Worm (Caenorhabditis elegans) whole organism, young adult: Measurements from ENCODE around the gene C34C12.6.

Experiments
- B0336.3 ChIP-seq: fragments of 200-800 bp; sonication (Bioruptor generic); IDR thresholded peaks from 2 replicates; pipeline ENCODE4 v1.3.6; 2022; ENCODE audit warnings: missing genetic modification characterization, missing compliant biosample characterization
- C17E4.6 ChIP-seq: fragments of 200-800 bp; sonication (Bioruptor generic); IDR thresholded peaks from 2 replicates; pipeline ENCODE4 v1.3.6; 2022; ENCODE audit warnings: missing genetic modification reagents, missing genetic modification characterization, missing compliant biosample characterization
- D2030.7 ChIP-seq: fragments of 200-800 bp; sonication (Bioruptor generic); IDR thresholded peaks from 2 replicates; pipeline ENCODE4 v1.3.6; 2022; ENCODE audit warnings: missing genetic modification reagents, missing genetic modification characterization, missing compliant biosample characterization
- F23B12.7 ChIP-seq: sonication (generic microtip); optimal IDR thresholded peaks from 2 replicates; lab custom pipeline; 2017; ENCODE audit warnings: missing genetic modification characterization, mild to moderate bottlenecking, missing compliant biosample characterization, antibody characterized with exemption, moderate library complexity; ENCODE audit not compliant: insufficient read depth
- F33H1.4 ChIP-seq: fragments of 200-800 bp; sonication (Bioruptor generic); IDR thresholded peaks from 2 replicates; pipeline ENCODE4 v1.3.6; 2022; ENCODE audit warnings: missing genetic modification reagents, missing genetic modification characterization, missing compliant biosample characterization
- T07F8.4 ChIP-seq: sonication (generic microtip); optimal IDR thresholded peaks from 2 replicates; lab custom pipeline; 2016; ENCODE audit warnings: mild to moderate bottlenecking, missing genetic modification characterization, moderate library complexity, missing compliant biosample characterization
- Y95B8A.8 ChIP-seq: fragments of 200-800 bp; sonication (Bioruptor generic); IDR thresholded peaks from 2 replicates; pipeline ENCODE4 v1.3.6; 2022; ENCODE audit warnings: missing genetic modification reagents, missing genetic modification characterization, missing compliant biosample characterization
- aptf-2 ChIP-seq: fragments of 200-800 bp; sonication (Bioruptor generic); conservative IDR thresholded peaks from 2 replicates; pipeline ENCODE4 v1.3.6; 2022; ENCODE audit warnings: missing genetic modification reagents, missing genetic modification characterization, missing compliant biosample characterization
- attf-3 ChIP-seq: fragments of 200-800 bp; sonication (Bioruptor generic); conservative IDR thresholded peaks from 2 replicates; pipeline ENCODE4 v1.3.6; 2022; ENCODE audit warnings: missing genetic modification reagents, missing genetic modification characterization, missing compliant biosample characterization
- attf-6 ChIP-seq: fragments of 200-800 bp; sonication (Bioruptor generic); IDR thresholded peaks from 2 replicates; pipeline ENCODE4 v1.3.6; 2022; ENCODE audit warnings: missing genetic modification reagents, missing genetic modification characterization, missing compliant biosample characterization
- ceh-40 ChIP-seq: fragments of 200-800 bp; sonication (Bioruptor generic); IDR thresholded peaks from 2 replicates; pipeline ENCODE4 v1.3.6; 2022; ENCODE audit warnings: missing genetic modification characterization, missing compliant biosample characterization
- ceh-58 ChIP-seq: fragments of 200-800 bp; sonication (Bioruptor generic); IDR thresholded peaks from 2 replicates; pipeline ENCODE4 v1.3.6; 2022; ENCODE audit warnings: missing genetic modification characterization, missing compliant biosample characterization
- ceh-91 ChIP-seq: fragments of 200-800 bp; sonication (Bioruptor generic); IDR thresholded peaks from 2 replicates; pipeline ENCODE4 v1.3.6; 2022; ENCODE audit warnings: missing genetic modification reagents, missing genetic modification characterization, missing compliant biosample characterization
- chd-7 ChIP-seq: sonication (generic microtip); optimal IDR thresholded peaks from 2 replicates; lab custom pipeline; 2016; ENCODE audit warnings: mild to moderate bottlenecking, missing genetic modification characterization, moderate library complexity, missing compliant biosample characterization
- dox-1 ChIP-seq: fragments of 200-800 bp; sonication (Bioruptor generic); IDR thresholded peaks from 2 replicates; pipeline ENCODE4 v1.3.6; 2022; ENCODE audit warnings: missing genetic modification reagents, missing genetic modification characterization, missing compliant biosample characterization
- egrh-3 ChIP-seq: fragments of 200-800 bp; sonication (Bioruptor generic); IDR thresholded peaks from 2 replicates; pipeline ENCODE4 v1.3.6; 2022; ENCODE audit warnings: missing genetic modification reagents, missing genetic modification characterization, missing compliant biosample characterization
- ets-4 ChIP-seq: fragments of 200-800 bp; sonication (Bioruptor generic); optimal IDR thresholded peaks from 2 replicates; lab custom pipeline; 2018; ENCODE audit warnings: mild to moderate bottlenecking, missing genetic modification characterization, missing compliant biosample characterization
- hmg-1.2 ChIP-seq: fragments of 200-800 bp; sonication (Bioruptor generic); IDR thresholded peaks from 2 replicates; pipeline ENCODE4 v1.3.6; 2022; ENCODE audit warnings: missing genetic modification reagents, missing genetic modification characterization, missing compliant biosample characterization
- hrde-1 ChIP-seq: sonication (generic microtip); optimal IDR thresholded peaks from 2 replicates; lab custom pipeline; 2016; ENCODE audit warnings: missing genetic modification characterization, mild to moderate bottlenecking, missing compliant biosample characterization, moderate library complexity, missing genotype, missing genetic modification reagents, borderline replicate concordance
- hsf-1 ChIP-seq: fragments of 200-800 bp; sonication (Bioruptor generic); IDR thresholded peaks from 2 replicates; pipeline ENCODE4 v1.3.6; 2022; ENCODE audit warnings: missing genetic modification reagents, missing genetic modification characterization, missing compliant biosample characterization
- let-607 ChIP-seq, 2 experiments: fragments of 200-800 bp in 1 of 2; sonication (Bioruptor generic) in 1 of 2; sonication (generic microtip) in 1 of 2; optimal IDR thresholded peaks; 2 replicates each; lab custom pipeline; 2016 to 2018; ENCODE audit warnings: mild to moderate bottlenecking in 2 of 2, missing compliant biosample characterization in 2 of 2, missing genetic modification characterization in 2 of 2, moderate library complexity in 2 of 2, missing genotype in 1 of 2
- lin-26 ChIP-seq: fragments of 200-800 bp; sonication (Bioruptor generic); IDR thresholded peaks from 2 replicates; pipeline ENCODE4 v1.3.6; 2022; ENCODE audit warnings: missing genetic modification reagents, missing genetic modification characterization, missing compliant biosample characterization
- lir-1 ChIP-seq: fragments of 200-800 bp; sonication (Bioruptor generic); conservative IDR thresholded peaks from 2 replicates; pipeline ENCODE4 v1.3.6; 2022; ENCODE audit warnings: missing genetic modification reagents, missing genetic modification characterization, missing compliant biosample characterization
- madf-10 ChIP-seq: sonication (generic microtip); optimal IDR thresholded peaks from 2 replicates; lab custom pipeline; 2016; ENCODE audit warnings: mild to moderate bottlenecking, missing genetic modification characterization, missing compliant biosample characterization
- madf-3 ChIP-seq: fragments of 200-800 bp; sonication (Bioruptor generic); IDR thresholded peaks from 2 replicates; pipeline ENCODE4 v1.3.6; 2022; ENCODE audit warnings: missing genetic modification reagents, missing genetic modification characterization, missing compliant biosample characterization
- mel-28 ChIP-seq: sonication (generic microtip); optimal IDR thresholded peaks from 2 replicates; lab custom pipeline; 2016; ENCODE audit warnings: borderline replicate concordance, mild to moderate bottlenecking, missing genetic modification characterization, missing compliant biosample characterization
- pbrm-1 ChIP-seq: fragments of 200-800 bp; sonication (Bioruptor generic); IDR thresholded peaks from 2 replicates; pipeline ENCODE4 v1.3.6; 2022; ENCODE audit warnings: missing genetic modification reagents, missing genetic modification characterization, missing compliant biosample characterization
- rpc-1 ChIP-seq, 2 experiments: fragments of 150-350 bp in 1 of 2; sonication (generic microtip) in 1 of 2; optimal IDR thresholded peaks; 2 replicates each; lab custom pipeline; 2014 to 2018; ENCODE audit warnings: missing biosample characterization in 1 of 2, missing genetic modification characterization in 1 of 2, missing genetic modification reagents in 1 of 2, missing genotype in 1 of 2
- sdz-38 ChIP-seq: sonication (generic microtip); optimal IDR thresholded peaks from 2 replicates; lab custom pipeline; 2016; ENCODE audit warnings: missing genotype, missing genetic modification characterization, missing compliant biosample characterization
- snpc-4 ChIP-seq, 5 experiments: fragments of 150-350 bp in 1 of 5; sonication (generic microtip) in 4 of 5; optimal IDR thresholded peaks; 2 replicates each; lab custom pipeline; 2014 to 2018; ENCODE audit warnings: missing genetic modification characterization in 5 of 5, missing biosample characterization in 3 of 5, antibody characterized with exemption in 2 of 5, mild to moderate bottlenecking in 2 of 5, missing compliant biosample characterization in 2 of 5, missing genotype in 2 of 5, moderate library complexity in 2 of 5, missing genetic modification reagents in 1 of 5
- tbp1 ChIP-seq: fragments of 200-800 bp; sonication (Bioruptor generic); optimal IDR thresholded peaks from 2 replicates; lab custom pipeline; 2018; ENCODE audit warnings: mild to moderate bottlenecking, missing genetic modification characterization, missing compliant biosample characterization
- tlf-1 ChIP-seq: fragments of 200-800 bp; sonication (Bioruptor generic); optimal IDR thresholded peaks from 2 replicates; lab custom pipeline; 2018; ENCODE audit warnings: mild to moderate bottlenecking, missing genetic modification characterization, missing compliant biosample characterization
- xnd-1 ChIP-seq: sonication (generic microtip); optimal IDR thresholded peaks from 2 replicates; lab custom pipeline; 2016; ENCODE audit warnings: missing genotype, missing genetic modification reagents, missing genetic modification characterization, missing compliant biosample characterization
- zfh-2 ChIP-seq: fragments of 200-800 bp; sonication (Bioruptor generic); conservative IDR thresholded peaks from 2 replicates; pipeline ENCODE4 v1.3.6; 2022; ENCODE audit warnings: missing genetic modification reagents, missing genetic modification characterization, missing compliant biosample characterization
- ztf-6 ChIP-seq: fragments of 200-800 bp; sonication (Bioruptor generic); IDR thresholded peaks from 2 replicates; pipeline ENCODE4 v1.3.6; 2022; ENCODE audit warnings: missing genetic modification reagents, missing genetic modification characterization, missing compliant biosample characterization

Gene C34C12.6

DNA sequence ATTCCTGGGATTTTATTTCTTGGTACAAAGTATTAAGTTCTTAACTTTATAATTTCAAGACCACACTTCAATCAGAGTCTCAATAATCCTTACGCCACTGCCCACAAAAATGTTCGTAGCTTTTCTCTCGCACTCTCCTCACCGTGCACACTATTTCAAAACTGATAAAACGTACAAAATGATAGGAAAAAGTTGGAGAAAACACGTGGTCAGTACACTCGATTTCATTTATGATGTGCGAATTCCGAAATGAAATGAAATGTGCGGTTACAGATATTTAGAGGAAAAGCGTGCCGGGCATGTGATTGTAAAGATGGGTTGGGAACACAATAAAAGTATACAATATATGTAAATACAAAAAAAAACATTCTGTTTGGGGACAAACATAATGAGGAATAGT lies 38.0 kb downstream of the C34C12.6 start (continued):
- TF ChIP-seq rpc-1 (optimal IDR thresholded peaks at IDR 0.05; lab: Kevin White, UChicago) (no peak), rpc-1 (tag; optimal IDR thresholded peaks at IDR 0.05; lab: Kevin White, UChicago) (no peak), hmg-1.2 (GFP tag; lab: Robert Waterston, UW) (peak; percentile 63; the same call in 1 of the 2 replicates), dox-1 (GFP tag; lab: Robert Waterston, UW) (peak; percentile 34; the same call in 1 of the 2 replicates)

DNA sequence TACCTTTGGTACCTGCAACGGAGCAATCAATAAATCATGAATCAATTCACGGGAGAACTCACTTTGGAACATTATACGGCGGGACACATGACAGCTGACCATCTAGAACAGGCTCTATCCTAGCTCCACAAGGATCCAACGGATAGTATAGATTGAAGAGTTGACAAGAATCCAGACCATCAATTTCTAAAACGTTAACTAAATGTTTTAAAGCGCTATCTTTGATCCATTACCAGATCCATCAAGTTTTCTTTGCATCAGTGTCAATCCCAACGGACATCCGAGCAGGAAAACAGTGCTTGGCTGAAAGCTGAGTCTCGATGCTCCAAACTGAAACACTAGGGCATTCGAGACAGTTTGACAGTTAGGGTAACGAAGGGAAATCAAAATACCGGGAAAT lies 41.0 kb downstream of the C34C12.6 start:
- no peak for TF ChIP-seq tbp1 (GFP tag; lab: Kevin White, UChicago)
- TF ChIP-seq lir-1: no peak
- TF ChIP-seq chd-7 (tag; lab: Kevin White, UChicago): no peak
- no peak for TF ChIP-seq ceh-91
- no peak for TF ChIP-seq ztf-6 (GFP tag; lab: Robert Waterston, UW)
- TF ChIP-seq let-607 (tag; optimal IDR thresholded peaks at IDR 0.05; lab: Kevin White, UChicago): no peak
- no peak for TF ChIP-seq F33H1.4 (GFP tag; lab: Robert Waterston, UW)
- no peak for TF ChIP-seq B0336.3 (GFP tag; lab: Robert Waterston, UW)
- TF ChIP-seq T07F8.4 (tag; lab: Kevin White, UChicago): no peak
- TF ChIP-seq egrh-3 (GFP tag; lab: Robert Waterston, UW): no peak
- TF ChIP-seq snpc-4 (GFP tag; optimal IDR thresholded peaks at IDR 0.05; lab: Kevin White, UChicago): no peak
- TF ChIP-seq snpc-4 (tag; optimal IDR thresholded peaks at IDR 0.05; lab: Kevin White, UChicago): no peak
- no peak for TF ChIP-seq madf-10 (tag; lab: Kevin White, UChicago)
- no peak for TF ChIP-seq pbrm-1
- no peak for TF ChIP-seq sdz-38 (tag; lab: Kevin White, UChicago)
- no peak for TF ChIP-seq aptf-2 (GFP tag; lab: Robert Waterston, UW)
- no peak for TF ChIP-seq ets-4 (GFP tag; lab: Kevin White, UChicago)
- no peak for TF ChIP-seq xnd-1 (tag; lab: Kevin White, UChicago)
- TF ChIP-seq Y95B8A.8 (GFP tag; lab: Robert Waterston, UW): no peak
- no peak for TF ChIP-seq ceh-58
- TF ChIP-seq attf-3 (GFP tag; lab: Robert Waterston, UW): no peak
- TF ChIP-seq, all 124 proteins: peak for 0

DNA sequence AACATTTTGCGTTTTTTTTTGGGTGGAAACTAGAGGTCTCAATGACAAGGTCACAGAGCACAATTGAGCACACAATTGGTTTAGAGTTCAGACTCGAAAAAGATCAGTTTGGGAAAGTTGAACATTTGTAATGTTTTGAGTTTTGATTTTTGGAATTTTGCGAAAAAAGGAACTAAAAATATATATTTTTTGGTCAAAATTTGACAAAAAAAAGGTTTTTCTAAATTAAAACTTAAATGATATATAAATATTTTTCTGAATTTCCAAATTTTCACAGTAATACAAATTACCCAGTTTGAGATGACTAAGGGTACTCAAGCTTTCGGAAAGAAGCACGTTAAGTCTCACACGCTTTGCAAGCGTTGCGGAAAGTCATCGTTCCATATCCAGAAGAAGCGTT lies 46.0 kb downstream of the C34C12.6 start, which contains the start of gene rpl-37:
rpl-37 (plus strand) TSS at position 301 of the 400 bp plus-strand sequence.
- TF ChIP-seq hrde-1: no peak
- TF ChIP-seq zfh-2: no peak
- TF ChIP-seq lin-26 (GFP tag; lab: Robert Waterston, UW): no peak
- TF ChIP-seq chd-7 (tag; lab: Kevin White, UChicago): no peak
- TF ChIP-seq D2030.7 (GFP tag; lab: Robert Waterston, UW): no peak
- TF ChIP-seq sdz-38 (tag; lab: Kevin White, UChicago): no peak
- TF ChIP-seq dox-1 (GFP tag; lab: Robert Waterston, UW): no peak
- no peak for TF ChIP-seq mel-28 (tag; lab: Kevin White, UChicago)
- TF ChIP-seq hsf-1: no peak
- no peak for TF ChIP-seq F23B12.7 (tag; lab: Kevin White, UChicago)
- no peak for TF ChIP-seq ceh-40 (GFP tag; lab: Robert Waterston, UW)
- TF ChIP-seq Y95B8A.8 (GFP tag; lab: Robert Waterston, UW): no peak
- TF ChIP-seq attf-6: no peak
- no peak for TF ChIP-seq tlf-1
- no peak for TF ChIP-seq C17E4.6 (GFP tag; lab: Robert Waterston, UW)
- no peak for TF ChIP-seq madf-3 (GFP tag; lab: Robert Waterston, UW)
- TF ChIP-seq egrh-3 (GFP tag; lab: Robert Waterston, UW): no peak
